Fruit fly (Drosophila melanogaster) Kc167 (cell line): Measurements from ENCODE around the gene Pex10.

ENCODE experiments used
- h ChIP-seq: fragments of >200 bp; optimal IDR thresholded peaks from 3 replicates; lab custom pipeline; 2018; ENCODE audit warnings: missing external identifiers
- insv ChIP-seq: fragments of >200 bp; optimal IDR thresholded peaks from 3 replicates; lab custom pipeline; 2018; ENCODE audit warnings: missing external identifiers
- ttk ChIP-seq: sonication (Bioruptor generic); optimal IDR thresholded peaks from 2 replicates; lab custom pipeline; 2017; ENCODE audit warnings: missing external identifiers

DNA sequence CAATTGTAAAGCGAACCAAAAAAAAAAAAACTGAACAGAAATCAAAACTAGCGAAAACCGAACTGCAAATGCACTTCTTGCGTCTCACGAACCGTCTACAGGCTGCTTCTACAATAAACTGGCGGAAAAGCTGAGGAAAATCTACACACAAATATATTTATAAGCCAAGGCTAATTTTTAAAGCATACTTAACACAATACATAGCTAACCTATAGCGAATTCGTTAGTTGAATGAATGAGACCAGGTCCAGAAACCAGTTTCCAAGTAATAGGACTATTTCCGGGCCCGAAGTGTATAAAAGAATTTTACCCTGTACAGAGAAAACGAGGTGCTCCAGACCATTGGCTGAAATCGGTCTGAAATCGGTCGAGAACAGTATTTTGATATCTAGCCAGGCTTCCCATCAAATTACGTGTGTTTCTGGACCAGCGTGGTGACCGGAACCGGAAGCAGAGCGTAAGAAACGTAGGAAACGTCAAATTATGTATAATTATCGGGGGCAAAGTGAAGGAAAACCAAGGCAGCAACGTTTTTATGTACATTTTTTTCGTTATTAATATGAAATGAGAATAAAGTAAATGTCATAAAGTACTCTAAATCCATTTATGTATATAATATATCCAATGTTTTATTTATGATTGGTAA, 17.8 kb downstream of the Pex10 start:
- TF ChIP-seq insv (no peak), h (lab: Kevin White, UChicago) (no peak), ttk (lab: Kevin White, UChicago) (no peak)
